Worm (Caenorhabditis elegans) whole organism, early embryonic: ENCODE results near the gene mnm-2.

Experiments
- aly-1 ChIP-seq: sonication (generic microtip); optimal IDR thresholded peaks from 2 replicates; lab custom pipeline; 2016; ENCODE audit warnings: missing genetic modification characterization, missing compliant biosample characterization
- ama-1 ChIP-seq: fragments of 150-350 bp; optimal IDR thresholded peaks from 2 replicates; lab custom pipeline; 2014
- pes-1 ChIP-seq: fragments of 200-800 bp; sonication (Bioruptor generic); IDR thresholded peaks from 2 replicates; pipeline ENCODE4 v1.3.6; 2022; ENCODE audit warnings: missing genetic modification reagents, missing genetic modification characterization, missing compliant biosample characterization
- tra-4 ChIP-seq: sonication (generic microtip); optimal IDR thresholded peaks from 2 replicates; lab custom pipeline; 2017; ENCODE audit warnings: missing genetic modification characterization, missing compliant biosample characterization

ce11 chrX:7455960-7456359, 31.2 kb upstream of the mnm-2 start:
- TF ChIP-seq pes-1 (GFP tag; lab: Robert Waterston, UW), result no peak
- no peak for TF ChIP-seq tra-4 (tag; lab: Kevin White, UChicago)
- TF ChIP-seq aly-1 (tag; lab: Kevin White, UChicago), result no peak
- no peak for TF ChIP-seq ama-1 (lab: Kevin White, UChicago)
